Fruit fly (Drosophila melanogaster): Measurements from ENCODE around the gene CG42762.

CG42762 gene

DNA sequence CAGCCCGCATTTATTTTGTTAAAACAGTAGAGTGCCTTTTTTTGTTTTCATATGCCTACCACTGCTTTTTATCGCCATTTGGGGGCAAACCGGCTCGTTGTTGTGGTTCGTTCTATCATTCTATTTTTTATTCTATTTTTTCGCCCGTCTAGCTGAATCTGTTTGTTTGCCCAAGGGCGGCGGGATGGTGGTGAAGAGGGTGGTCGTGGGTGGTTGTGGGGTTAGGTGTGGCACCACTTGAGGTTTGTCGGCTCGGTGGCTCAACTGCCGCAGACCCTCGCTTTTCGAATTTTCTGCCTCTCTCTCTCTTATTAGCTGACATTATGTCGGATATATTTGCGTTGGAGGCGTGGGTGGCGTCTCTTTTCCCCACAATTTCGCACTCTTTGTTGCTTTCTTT lies 27.7 kb upstream of the CG42762 start (continued):
- no peak for TF ChIP-seq Sox100B (GFP tag; optimal IDR thresholded peaks at IDR 0.05)
- TF ChIP-seq Atf-2 (GFP tag; optimal IDR thresholded peaks at IDR 0.05) = no peak
- TF ChIP-seq CG7745 (tag; optimal IDR thresholded peaks at IDR 0.05) = no peak
- no peak for TF ChIP-seq CG17829 (tag; optimal IDR thresholded peaks at IDR 0.05)
- TF ChIP-seq Fer3 (tag; optimal IDR thresholded peaks at IDR 0.05) = no peak
- TF ChIP-seq CG8290 (GFP tag; optimal IDR thresholded peaks at IDR 0.05) = no peak
- no peak for TF ChIP-seq CG8290 (tag; optimal IDR thresholded peaks at IDR 0.05)
- TF ChIP-seq CG3281 (GFP tag; optimal IDR thresholded peaks at IDR 0.05) = no peak
- no peak for TF ChIP-seq kni (GFP tag; optimal IDR thresholded peaks at IDR 0.05)
- TF ChIP-seq CG1024 (GFP tag; IDR thresholded peaks at IDR 0.05) = no peak
- TF ChIP-seq maf-S (GFP tag; optimal IDR thresholded peaks at IDR 0.05) = no peak
- TF ChIP-seq da (GFP tag; optimal IDR thresholded peaks at IDR 0.05) = no peak
- TF ChIP-seq luna (GFP tag; optimal IDR thresholded peaks at IDR 0.05) = no peak
- no peak for TF ChIP-seq dm (GFP tag; optimal IDR thresholded peaks at IDR 0.05)
- TF ChIP-seq Hsf (GFP tag; optimal IDR thresholded peaks at IDR 0.05) = no peak
- TF ChIP-seq Ptx1 (GFP tag; IDR thresholded peaks at IDR 0.05) = no peak
- no peak for TF ChIP-seq oc (tag; optimal IDR thresholded peaks at IDR 0.05)
- TF ChIP-seq CG12391 (tag; optimal IDR thresholded peaks at IDR 0.05) = no peak
- no peak for TF ChIP-seq mld (GFP tag; IDR thresholded peaks at IDR 0.05; ENCODE audit: partially characterized antibody)
- TF ChIP-seq NFAT (GFP tag; IDR thresholded peaks at IDR 0.05) = 0 out of 2 replicates have a peak, but pooled peaks have one; percentile 8
- TF ChIP-seq CoRest (tag; optimal IDR thresholded peaks at IDR 0.05) = no peak
- TF ChIP-seq CG42726 (GFP tag; IDR thresholded peaks at IDR 0.05; ENCODE audit: partially characterized antibody) = no peak
- no peak for TF ChIP-seq exex (tag; optimal IDR thresholded peaks at IDR 0.05)
- TF ChIP-seq zfh1 (GFP tag; IDR thresholded peaks at IDR 0.05) = no peak
- TF ChIP-seq CG17612 (GFP tag; IDR thresholded peaks at IDR 0.05) = no peak
- 0 out of 2 replicates have a peak, but pooled peaks have one; percentile 20 for TF ChIP-seq Drgx (GFP tag; IDR thresholded peaks at IDR 0.05)
- TF ChIP-seq bbx (GFP tag; IDR thresholded peaks at IDR 0.05; ENCODE audit: partially characterized antibody) = no peak
- TF ChIP-seq CHES-1-like (GFP tag; optimal IDR thresholded peaks at IDR 0.05) = no peak
- no peak for TF ChIP-seq CG13624 (GFP tag; optimal IDR thresholded peaks at IDR 0.05)
- TF ChIP-seq Asciz (GFP tag; optimal IDR thresholded peaks at IDR 0.05) = no peak
- no peak for TF ChIP-seq CG11695 (GFP tag; IDR thresholded peaks at IDR 0.05)
- TF ChIP-seq HLH54F (GFP tag; optimal IDR thresholded peaks at IDR 0.05) = no peak
- 0 out of 3 replicates have a peak, but pooled peaks have one; percentile 29 for TF ChIP-seq Dbx (GFP tag; IDR thresholded peaks at IDR 0.05)
- no peak for TF ChIP-seq CG4328 (GFP tag; optimal IDR thresholded peaks at IDR 0.05)
- no peak for TF ChIP-seq phol (tag; optimal IDR thresholded peaks at IDR 0.05)
- no peak for TF ChIP-seq CG4360 (GFP tag; IDR thresholded peaks at IDR 0.05)
- TF ChIP-seq CG12942 (GFP tag; optimal IDR thresholded peaks at IDR 0.05) = no peak
- TF ChIP-seq hkb (optimal IDR thresholded peaks at IDR 0.05) = no peak
- TF ChIP-seq hkb (GFP tag; IDR thresholded peaks at IDR 0.05) = no peak
- no peak for TF ChIP-seq prd (optimal IDR thresholded peaks at IDR 0.05)
- no peak for TF ChIP-seq prd (GFP tag; IDR thresholded peaks at IDR 0.05)
- TF ChIP-seq pita (GFP tag; optimal IDR thresholded peaks at IDR 0.05) = no peak
- no peak for TF ChIP-seq CG18262 (tag; optimal IDR thresholded peaks at IDR 0.05)
- TF ChIP-seq repo (GFP tag; optimal IDR thresholded peaks at IDR 0.05) = no peak
- TF ChIP-seq CG11085 (GFP tag; IDR thresholded peaks at IDR 0.05) = no peak
- no peak for TF ChIP-seq gfzf (GFP tag; optimal IDR thresholded peaks at IDR 0.05)
- no peak for TF ChIP-seq lola (GFP tag; optimal IDR thresholded peaks at IDR 0.05)
- no peak for TF ChIP-seq en (GFP tag; optimal IDR thresholded peaks at IDR 0.05)
- no peak for TF ChIP-seq CG11560 (tag; IDR thresholded peaks at IDR 0.05)
- TF ChIP-seq Bgb (GFP tag; IDR thresholded peaks at IDR 0.05; ENCODE audit: partially characterized antibody) = peak; percentile 38; the same call in 1 of the 2 replicates
- TF ChIP-seq Chrac-16 (GFP tag; optimal IDR thresholded peaks at IDR 0.05) = no peak
- no peak for TF ChIP-seq Kr (GFP tag; optimal IDR thresholded peaks at IDR 0.05)
- no peak for TF ChIP-seq disco-r (GFP tag; optimal IDR thresholded peaks at IDR 0.05)
